Worm (Caenorhabditis elegans) whole organism, mixed stage, embryonic: Measurements from ENCODE around the gene cpr-1.

Experiments
- M03D4.4 ChIP-seq: sonication (generic microtip); optimal IDR thresholded peaks from 2 replicates; lab custom pipeline; 2017; ENCODE audit warnings: mild to moderate bottlenecking, missing genetic modification characterization, missing compliant biosample characterization
- bed-3 ChIP-seq: fragments of 200-800 bp; sonication (Bioruptor generic); optimal IDR thresholded peaks from 3 replicates; lab custom pipeline; 2018; ENCODE audit warnings: mild to moderate bottlenecking, missing genetic modification characterization, moderate library complexity, missing compliant biosample characterization
- ceh-39 ChIP-seq: fragments of 150-350 bp; optimal IDR thresholded peaks from 2 replicates; lab custom pipeline; 2014; ENCODE audit warnings: missing biosample characterization, missing genetic modification characterization
- ceh-43 ChIP-seq: fragments of 200-800 bp; sonication (Bioruptor generic); optimal IDR thresholded peaks from 2 replicates; lab custom pipeline; 2018; ENCODE audit warnings: mild to moderate bottlenecking, missing genetic modification characterization, moderate library complexity, missing compliant biosample characterization
- ceh-83 ChIP-seq: fragments of 200-800 bp; sonication (Bioruptor generic); optimal IDR thresholded peaks from 2 replicates; lab custom pipeline; 2018; ENCODE audit warnings: mild to moderate bottlenecking, missing genetic modification characterization, missing compliant biosample characterization
- ces-1 ChIP-seq: fragments of 150-350 bp; optimal IDR thresholded peaks from 2 replicates; lab custom pipeline; 2014; ENCODE audit warnings: missing biosample characterization, missing genetic modification reagents, missing genetic modification characterization
- cnd-1 ChIP-seq: fragments of 200-800 bp; sonication (Bioruptor generic); optimal IDR thresholded peaks from 2 replicates; lab custom pipeline; 2018; ENCODE audit warnings: mild to moderate bottlenecking, missing genetic modification characterization, missing compliant biosample characterization
- drap-1 ChIP-seq: fragments of 200-800 bp; sonication (Bioruptor generic); optimal IDR thresholded peaks from 3 replicates; lab custom pipeline; 2018; ENCODE audit warnings: mild to moderate bottlenecking, missing genetic modification characterization, missing compliant biosample characterization
- elt-1 ChIP-seq: sonication (generic microtip); optimal IDR thresholded peaks from 2 replicates; lab custom pipeline; 2017; ENCODE audit warnings: missing genetic modification characterization, mild to moderate bottlenecking, missing compliant biosample characterization, antibody characterized with exemption, moderate library complexity, borderline replicate concordance; ENCODE audit not compliant: insufficient read depth
- elt-3 ChIP-seq: fragments of 150-350 bp; optimal IDR thresholded peaks from 2 replicates; lab custom pipeline; 2014; ENCODE audit warnings: missing biosample characterization, missing genetic modification characterization
- hlh-1 ChIP-seq: fragments of 150-350 bp; optimal IDR thresholded peaks from 2 replicates; lab custom pipeline; 2014; ENCODE audit warnings: missing biosample characterization, missing genetic modification reagents, missing genetic modification characterization
- lin-13 ChIP-seq: fragments of 150-350 bp; optimal IDR thresholded peaks from 2 replicates; lab custom pipeline; 2014; ENCODE audit warnings: missing biosample characterization, missing genetic modification characterization
- lin-32 ChIP-seq: fragments of 200-800 bp; sonication (Bioruptor generic); optimal IDR thresholded peaks from 2 replicates; lab custom pipeline; 2018; ENCODE audit warnings: mild to moderate bottlenecking, missing genetic modification characterization, missing compliant biosample characterization
- lsy-2 ChIP-seq: fragments of 150-350 bp; optimal IDR thresholded peaks from 2 replicates; lab custom pipeline; 2014; ENCODE audit warnings: missing biosample characterization, missing genetic modification characterization
- mep-1 ChIP-seq: fragments of 150-350 bp; optimal IDR thresholded peaks from 2 replicates; lab custom pipeline; 2017; ENCODE audit warnings: missing biosample characterization, missing genetic modification reagents, missing genetic modification characterization, inconsistent platforms
- mls-2 ChIP-seq: sonication (generic microtip); optimal IDR thresholded peaks from 2 replicates; lab custom pipeline; 2016; ENCODE audit warnings: mild to moderate bottlenecking, missing genetic modification characterization, moderate library complexity, missing compliant biosample characterization
- nhr-12 ChIP-seq: fragments of 150-350 bp; optimal IDR thresholded peaks from 2 replicates; lab custom pipeline; 2014; ENCODE audit warnings: missing biosample characterization, missing genetic modification characterization
- nhr-2 ChIP-seq: fragments of 150-350 bp; optimal IDR thresholded peaks from 2 replicates; lab custom pipeline; 2014; ENCODE audit warnings: missing biosample characterization, missing genetic modification characterization
- nhr-237 ChIP-seq: fragments of 150-350 bp; optimal IDR thresholded peaks from 2 replicates; lab custom pipeline; 2014; ENCODE audit warnings: missing biosample characterization, missing genetic modification characterization
- nhr-76 ChIP-seq: sonication (generic microtip); optimal IDR thresholded peaks from 2 replicates; lab custom pipeline; 2017; ENCODE audit warnings: missing biosample characterization, missing genetic modification characterization
- sem-2 ChIP-seq: fragments of 200-800 bp; sonication (Bioruptor generic); optimal IDR thresholded peaks from 2 replicates; lab custom pipeline; 2018; ENCODE audit warnings: mild to moderate bottlenecking, missing genetic modification characterization, missing compliant biosample characterization
- snpc-4 ChIP-seq: fragments of 150-350 bp; optimal IDR thresholded peaks from 2 replicates; lab custom pipeline; 2014; ENCODE audit warnings: missing biosample characterization, missing genetic modification characterization
- sptf-1 ChIP-seq: sonication (generic microtip); optimal IDR thresholded peaks from 2 replicates; lab custom pipeline; 2017; ENCODE audit warnings: mild to moderate bottlenecking, missing genetic modification characterization, moderate library complexity, missing compliant biosample characterization
- unc-120 ChIP-seq: sonication (generic microtip); optimal IDR thresholded peaks from 2 replicates; lab custom pipeline; 2017; ENCODE audit warnings: missing genetic modification characterization, missing compliant biosample characterization; ENCODE audit not compliant: poor library complexity, severe bottlenecking
- unc-39 ChIP-seq: fragments of 150-350 bp; optimal IDR thresholded peaks from 2 replicates; lab custom pipeline; 2014; ENCODE audit warnings: missing biosample characterization, missing genetic modification characterization
- unc-62 ChIP-seq: fragments of 150-350 bp; optimal IDR thresholded peaks from 2 replicates; lab custom pipeline; 2014; ENCODE audit warnings: missing biosample characterization, missing genetic modification reagents, missing genetic modification characterization
- zip-8 ChIP-seq: fragments of 150-350 bp; optimal IDR thresholded peaks from 2 replicates; lab custom pipeline; 2014; ENCODE audit warnings: missing biosample characterization, missing genetic modification characterization
- ztf-11 ChIP-seq: fragments of 150-350 bp; optimal IDR thresholded peaks from 2 replicates; lab custom pipeline; 2014; ENCODE audit warnings: missing biosample characterization, missing genetic modification characterization

cpr-1 gene

DNA sequence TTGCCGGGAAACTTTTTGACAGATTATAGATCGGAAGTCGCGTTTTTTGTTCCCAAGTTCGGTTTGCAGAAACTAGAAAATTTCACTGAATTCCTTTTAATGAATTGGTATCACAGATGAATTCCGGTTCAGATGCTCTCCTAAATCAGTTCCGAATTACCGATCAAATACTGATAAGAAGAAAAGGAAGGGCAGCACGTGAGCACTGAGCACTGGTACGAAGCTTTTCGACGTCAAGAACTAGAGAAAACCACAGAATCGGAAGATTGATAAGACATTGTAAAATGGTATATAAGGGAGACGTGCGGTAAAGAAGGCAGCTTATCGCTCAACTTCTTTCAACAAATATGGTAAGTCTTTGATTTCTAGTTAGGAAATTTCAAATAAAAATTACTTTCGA is at the start of gene cpr-1:
TSS of gene cpr-1 (plus strand) at position 319 of the 400 bp plus-strand sequence.
- TF ChIP-seq M03D4.4 (tag; lab: Kevin White, UChicago) = no peak
- TF ChIP-seq ceh-39 (tag; lab: Kevin White, UChicago) = no peak
- TF ChIP-seq elt-1 (tag; lab: Kevin White, UChicago) = no peak
- TF ChIP-seq drap-1 (GFP tag; lab: Kevin White, UChicago) = no peak
- TF ChIP-seq nhr-2 (tag; lab: Kevin White, UChicago) = no peak
- no peak for TF ChIP-seq nhr-12 (tag; lab: Kevin White, UChicago)
- TF ChIP-seq unc-62 (GFP tag; lab: Kevin White, UChicago) = no peak
- no peak for TF ChIP-seq ztf-11

DNA sequence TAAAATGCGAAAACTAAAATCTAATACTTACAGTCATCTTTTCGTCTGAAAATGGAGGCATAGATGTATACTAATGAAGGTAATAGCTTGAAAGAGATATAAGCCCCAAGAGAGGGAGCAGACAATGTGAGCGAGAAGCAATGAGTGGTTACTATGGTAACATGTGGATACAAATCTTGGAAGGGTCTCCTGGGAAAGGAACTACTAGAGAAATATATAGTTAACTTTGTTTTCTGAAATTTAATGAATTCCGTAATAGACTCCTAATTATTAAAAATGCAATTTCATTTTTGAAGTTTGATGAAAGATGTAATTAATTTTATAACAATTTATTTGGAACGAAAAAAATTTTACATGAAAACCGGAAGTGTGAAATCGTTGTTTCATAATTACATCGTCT is 48.0 kb upstream of the cpr-1 start, which contains the start of gene osm-6:
TSS of gene osm-6 (minus strand) at position 101 of the 400 bp plus-strand sequence.
- TF ChIP-seq elt-3 (no peak), hlh-1 (tag; lab: Kevin White, UChicago) (no peak), elt-1 (tag; lab: Kevin White, UChicago) (no peak), ces-1 (peak; percentile 1), nhr-76 (tag; lab: Kevin White, UChicago) (no peak), lin-32 (GFP tag; lab: Kevin White, UChicago) (no peak), unc-39 (tag; lab: Kevin White, UChicago) (no peak)

DNA sequence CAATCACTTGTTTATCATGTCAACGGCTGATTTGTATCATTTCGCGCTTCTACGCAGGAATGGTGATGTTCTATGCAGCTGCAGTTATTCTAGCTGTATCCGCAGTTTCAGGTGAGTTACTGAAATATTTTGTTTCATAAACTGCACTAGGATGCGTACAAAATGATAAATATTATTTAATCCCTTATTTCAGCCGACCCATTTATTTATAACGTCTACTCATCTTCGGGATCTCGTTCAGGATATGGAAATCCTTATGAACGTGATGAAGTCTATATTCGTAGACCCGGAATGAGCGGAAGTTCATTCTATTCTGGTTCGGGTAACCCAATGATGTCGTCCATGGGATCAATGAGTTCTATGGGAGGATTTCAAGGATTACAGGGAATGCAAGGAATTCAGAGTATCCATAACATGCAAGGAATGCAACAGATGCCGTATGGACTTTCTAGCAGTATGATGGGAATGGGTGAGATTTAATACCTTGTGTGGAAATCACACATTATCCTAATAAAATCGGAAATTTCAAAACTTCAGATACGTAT is 46.2 kb upstream of the cpr-1 start, which contains the start of gene F58H1.2:
TSS of gene F58H1.2 (plus strand) at position 51 of the 545 bp plus-strand sequence.
- TF ChIP-seq unc-39 (tag; lab: Kevin White, UChicago) = no peak
- TF ChIP-seq snpc-4 (tag; lab: Kevin White, UChicago) = no peak
- no peak for TF ChIP-seq cnd-1
- no peak for TF ChIP-seq nhr-2 (tag; lab: Kevin White, UChicago)
- no peak for TF ChIP-seq lin-13
- no peak for TF ChIP-seq mep-1 (tag; lab: Kevin White, UChicago)

DNA sequence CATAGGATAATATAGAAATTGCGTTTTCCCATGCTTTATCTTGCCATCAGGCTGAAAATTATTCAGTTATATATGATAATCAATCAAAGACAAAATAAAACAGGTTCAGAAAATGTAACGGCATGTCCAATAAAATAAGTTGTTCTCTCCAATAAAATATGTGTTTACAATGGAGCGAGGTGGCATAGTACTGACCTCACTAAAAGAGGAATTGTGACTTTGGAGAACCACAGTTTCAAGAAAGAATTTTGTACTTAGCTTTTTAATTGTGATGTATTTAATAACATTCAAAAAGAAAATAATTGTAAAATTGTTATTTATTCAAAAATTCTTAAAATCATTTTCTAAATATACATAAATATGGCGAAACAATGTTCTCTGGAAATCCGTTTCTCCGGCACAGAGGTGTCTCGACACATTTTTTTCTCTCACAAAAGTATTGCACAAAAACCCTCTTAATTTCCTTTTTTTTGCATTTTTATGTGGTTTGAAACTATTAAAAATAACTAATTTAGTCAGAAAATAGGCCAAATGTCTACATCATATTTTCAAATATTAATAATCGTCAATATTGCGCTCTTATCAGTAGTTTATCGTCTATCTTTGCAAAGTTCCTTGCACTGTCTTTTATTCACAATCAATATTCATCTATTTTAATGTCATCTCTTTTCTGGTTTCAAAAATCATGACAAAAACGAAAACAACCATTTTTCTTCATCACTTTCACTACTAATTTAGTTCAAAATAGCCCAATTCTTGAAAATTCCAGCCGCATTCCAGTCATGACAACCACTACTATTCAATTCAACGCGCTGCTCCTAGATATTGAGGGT is 41.9 kb upstream of the cpr-1 start, which contains the start of the genes aman-2 and F58H1.3:
TSS of gene aman-2 (minus strand) at position 51 of the 833 bp plus-strand sequence.
TSS of gene F58H1.3 (plus strand) at position 783 of the 833 bp plus-strand sequence.
- peak; percentile 31 for TF ChIP-seq lsy-2 (tag; lab: Kevin White, UChicago)
- no peak for TF ChIP-seq mls-2 (tag; lab: Kevin White, UChicago)
- no peak for TF ChIP-seq nhr-12 (tag; lab: Kevin White, UChicago)
- peak; percentile 44 for TF ChIP-seq ces-1
- no peak for TF ChIP-seq nhr-76 (tag; lab: Kevin White, UChicago)
- no peak for TF ChIP-seq unc-39 (tag; lab: Kevin White, UChicago)
- no peak for TF ChIP-seq sem-2
- TF ChIP-seq lin-32 (GFP tag; lab: Kevin White, UChicago) = peak; percentile 3
- peak; percentile 46 for TF ChIP-seq mep-1 (tag; lab: Kevin White, UChicago)
- peak; percentile 51 for TF ChIP-seq cnd-1
- no peak for TF ChIP-seq elt-3
- TF ChIP-seq zip-8 = no peak
- TF ChIP-seq sptf-1 (tag; lab: Kevin White, UChicago) = peak; percentile 55
- TF ChIP-seq M03D4.4 (tag; lab: Kevin White, UChicago) = no peak
- no peak for TF ChIP-seq ztf-11
- TF ChIP-seq drap-1 (GFP tag; lab: Kevin White, UChicago) = no peak
- TF ChIP-seq nhr-237 (tag; lab: Kevin White, UChicago) = peak; percentile 81
- TF ChIP-seq ceh-43 (GFP tag; lab: Kevin White, UChicago) = peak; percentile 21
- TF ChIP-seq bed-3 = peak; percentile 8
- peak; percentile 44 for TF ChIP-seq ceh-39 (tag; lab: Kevin White, UChicago)
- TF ChIP-seq ceh-83 (GFP tag; lab: Kevin White, UChicago) = no peak
- no peak for TF ChIP-seq hlh-1 (tag; lab: Kevin White, UChicago)

DNA sequence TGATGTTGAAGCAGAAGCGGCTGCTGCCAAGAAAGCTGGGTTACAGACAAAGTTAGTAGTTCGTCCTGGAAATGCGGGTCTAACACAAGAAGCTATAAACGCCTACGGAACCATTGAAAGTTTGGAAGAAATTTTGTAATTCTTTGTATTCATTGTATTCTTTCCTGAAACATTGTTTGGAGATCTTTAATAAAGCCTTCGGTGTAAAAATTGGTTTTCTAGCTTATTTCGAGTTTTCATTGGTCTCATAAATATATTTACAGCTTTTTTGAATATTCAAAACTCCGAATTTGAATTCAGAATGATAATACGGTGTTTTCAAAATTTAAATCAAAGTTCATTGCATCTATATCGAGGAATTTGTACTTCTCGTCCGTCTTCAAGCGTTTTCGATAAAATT is 40.5 kb upstream of the cpr-1 start, which contains the start of gene F58H1.8:
TSS of gene F58H1.8 (plus strand) at position 301 of the 400 bp plus-strand sequence.
- no peak for TF ChIP-seq unc-120 (tag; lab: Kevin White, UChicago)
- TF ChIP-seq nhr-2 (tag; lab: Kevin White, UChicago) = no peak
